Worm (Caenorhabditis elegans): ENCODE results near the gene nipi-3.

The nipi-3 gene

DNA sequence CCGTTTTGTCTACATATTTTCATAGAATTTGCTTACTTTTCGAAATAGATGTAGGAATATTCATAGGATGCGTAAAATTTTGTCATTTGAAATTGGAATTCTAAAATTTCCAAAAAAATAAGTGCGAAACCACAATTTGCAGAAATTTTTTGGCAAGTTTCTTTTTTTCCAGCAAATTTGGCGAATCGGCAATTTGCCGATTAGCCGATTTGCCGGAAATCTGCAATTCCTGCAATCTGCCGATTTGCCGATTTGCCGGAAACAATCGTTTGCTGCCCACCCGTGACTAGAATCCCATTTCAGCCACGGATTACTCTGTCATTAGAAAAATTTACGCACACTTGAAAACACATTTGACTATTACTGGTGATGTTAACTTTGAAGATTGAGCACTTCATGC is 3.5 kb upstream of the nipi-3 start:
- no peak for TF ChIP-seq flt-1 (GFP tag; IDR thresholded peaks at IDR 0.05)
- TF ChIP-seq cog-1 (tag; optimal IDR thresholded peaks at IDR 0.05), result no peak
- TF ChIP-seq tab-1 (GFP tag; IDR thresholded peaks at IDR 0.05), result no peak
- no peak for TF ChIP-seq klf-2 (GFP tag; conservative IDR thresholded peaks at IDR 0.05)
- no peak for TF ChIP-seq med-1 (GFP tag; optimal IDR thresholded peaks at IDR 0.05; ENCODE audit: insufficient read depth)
- TF ChIP-seq ztf-23 (GFP tag; IDR thresholded peaks at IDR 0.05), result no peak
- TF ChIP-seq T22C8.4 (GFP tag; IDR thresholded peaks at IDR 0.05), result no peak
- TF ChIP-seq ztf-29 (GFP tag; IDR thresholded peaks at IDR 0.05), result no peak
- TF ChIP-seq ref-1 (GFP tag; conservative IDR thresholded peaks at IDR 0.05), result no peak

DNA sequence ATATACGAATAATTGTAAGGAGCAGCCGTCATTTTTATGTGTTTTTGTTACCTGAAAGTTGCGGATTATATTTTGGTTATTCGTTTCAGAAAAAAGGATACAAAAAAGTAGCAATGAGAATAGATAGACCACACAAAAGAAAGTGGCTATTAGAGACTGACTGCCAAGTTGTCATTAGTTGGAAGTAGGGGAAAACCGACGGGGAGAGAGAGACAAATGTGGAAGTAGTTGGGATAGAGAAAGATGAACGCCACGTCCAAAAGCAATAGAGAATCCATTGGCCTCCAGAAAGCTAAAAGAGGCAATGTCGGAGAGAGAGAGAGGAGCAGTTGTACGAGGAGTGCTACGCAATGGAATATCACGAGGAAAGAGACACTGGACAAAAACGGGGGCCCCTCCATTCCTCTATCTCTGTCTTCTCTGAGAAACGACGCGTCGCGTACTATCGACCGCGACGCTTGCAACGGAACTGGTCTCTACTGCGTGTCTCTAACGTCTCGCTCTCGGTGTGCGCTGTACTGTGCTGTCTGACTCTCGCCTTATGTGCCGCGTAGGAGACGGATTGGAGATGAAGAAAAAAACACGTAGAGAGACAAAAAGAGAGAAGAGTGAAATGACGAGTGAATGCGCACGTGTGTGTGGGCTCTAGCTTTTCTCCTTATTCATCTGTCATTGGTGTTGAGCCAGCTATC is 1.0 kb upstream of the nipi-3 start, which contains the start of gene rab-14:
TSS of gene rab-14 (minus strand) at position 51 of the 692 bp plus-strand sequence.
- TF ChIP-seq ztf-29 (GFP tag; IDR thresholded peaks at IDR 0.05), result no peak
- TF ChIP-seq flt-1 (GFP tag; IDR thresholded peaks at IDR 0.05), result peak; percentile 57; the same call in 1 of the 2 replicates
- peak; percentile 2 for TF ChIP-seq cog-1 (tag; optimal IDR thresholded peaks at IDR 0.05)
- TF ChIP-seq med-1 (GFP tag; optimal IDR thresholded peaks at IDR 0.05; ENCODE audit: insufficient read depth), result no peak
- TF ChIP-seq ztf-23 (GFP tag; IDR thresholded peaks at IDR 0.05), result peak; percentile 80
- TF ChIP-seq tab-1 (GFP tag; IDR thresholded peaks at IDR 0.05), result 0 out of 2 replicates have a peak, but pooled peaks have one; percentile 17
- no peak for TF ChIP-seq T22C8.4 (GFP tag; IDR thresholded peaks at IDR 0.05)

ce11 chrX:15608593-15608992 is 824 bp downstream of the nipi-3 start:
- TF ChIP-seq T22C8.4 (GFP tag; IDR thresholded peaks at IDR 0.05) (no peak), med-1 (GFP tag; optimal IDR thresholded peaks at IDR 0.05; ENCODE audit: insufficient read depth) (no peak), ztf-29 (GFP tag; IDR thresholded peaks at IDR 0.05) (no peak), ztf-23 (GFP tag; IDR thresholded peaks at IDR 0.05) (no peak), flt-1 (GFP tag; IDR thresholded peaks at IDR 0.05) (no peak), klf-2 (GFP tag; conservative IDR thresholded peaks at IDR 0.05) (no peak), ref-1 (GFP tag; conservative IDR thresholded peaks at IDR 0.05) (no peak), cog-1 (tag; optimal IDR thresholded peaks at IDR 0.05) (no peak), tab-1 (GFP tag; IDR thresholded peaks at IDR 0.05) (no peak)

DNA sequence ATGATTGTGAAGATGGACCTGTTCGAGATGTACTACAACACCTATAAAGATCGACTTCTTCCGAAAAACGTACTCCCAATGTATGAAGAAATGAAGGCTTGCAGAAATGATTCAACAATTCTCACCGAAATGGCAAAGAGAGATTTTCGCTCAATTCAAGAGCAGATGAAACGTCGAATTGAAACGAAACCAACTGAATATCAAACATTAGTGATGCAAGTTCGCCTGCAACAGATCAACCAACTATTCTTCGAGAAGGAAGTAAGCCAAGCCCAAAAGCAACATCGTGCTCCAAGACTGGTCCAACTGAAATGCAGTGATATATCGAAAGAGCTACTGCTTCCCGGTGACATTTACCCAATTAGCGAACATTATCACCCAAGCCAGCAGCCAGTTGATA is 1.9 kb downstream of the nipi-3 start:
- TF ChIP-seq ref-1 (GFP tag; conservative IDR thresholded peaks at IDR 0.05) (no peak), flt-1 (GFP tag; IDR thresholded peaks at IDR 0.05) (no peak), ztf-29 (GFP tag; IDR thresholded peaks at IDR 0.05) (no peak), ztf-23 (GFP tag; IDR thresholded peaks at IDR 0.05) (no peak), med-1 (GFP tag; optimal IDR thresholded peaks at IDR 0.05; ENCODE audit: insufficient read depth) (no peak), cog-1 (tag; optimal IDR thresholded peaks at IDR 0.05) (no peak), klf-2 (GFP tag; conservative IDR thresholded peaks at IDR 0.05) (no peak), tab-1 (GFP tag; IDR thresholded peaks at IDR 0.05) (no peak), T22C8.4 (GFP tag; IDR thresholded peaks at IDR 0.05) (no peak)

ce11 chrX:15610527-15611091 is 2.8 kb downstream of the nipi-3 start:
- no peak for TF ChIP-seq tab-1 (GFP tag; IDR thresholded peaks at IDR 0.05)
- no peak for TF ChIP-seq T22C8.4 (GFP tag; IDR thresholded peaks at IDR 0.05)

- no peak for TF ChIP-seq T22C8.4 (GFP tag; IDR thresholded peaks at IDR 0.05)
- TF ChIP-seq tab-1 (GFP tag; IDR thresholded peaks at IDR 0.05), result no peak
- 0 out of 2 replicates have a peak, but pooled peaks have one; percentile 23 for TF ChIP-seq ztf-23 (GFP tag; IDR thresholded peaks at IDR 0.05)
- TF ChIP-seq ref-1 (GFP tag; conservative IDR thresholded peaks at IDR 0.05), result no peak
- TF ChIP-seq klf-2 (GFP tag; conservative IDR thresholded peaks at IDR 0.05), result no peak
- TF ChIP-seq flt-1 (GFP tag; IDR thresholded peaks at IDR 0.05), result peak; percentile 34; the same call in 1 of the 2 replicates
- TF ChIP-seq ztf-29 (GFP tag; IDR thresholded peaks at IDR 0.05), result no peak
- no peak for TF ChIP-seq cog-1 (tag; optimal IDR thresholded peaks at IDR 0.05)
- no peak for TF ChIP-seq med-1 (GFP tag; optimal IDR thresholded peaks at IDR 0.05; ENCODE audit: insufficient read depth)
Measured at ce11 chrX:15613745-15614229, 6.0 kb downstream of the nipi-3 start, which contains the start of gene K09E9.3. Gene K09E9.3, minus strand, starts transcription at chrX:15613795.

ce11 chrX:15616443-15616842 is 8.7 kb downstream of the nipi-3 start, which contains the start of gene ergi-3:
Gene ergi-3, minus strand, starts transcription at chrX:15616753.
- peak; percentile 53 for TF ChIP-seq cog-1 (tag; optimal IDR thresholded peaks at IDR 0.05)
- TF ChIP-seq klf-2 (GFP tag; conservative IDR thresholded peaks at IDR 0.05), result no peak

DNA sequence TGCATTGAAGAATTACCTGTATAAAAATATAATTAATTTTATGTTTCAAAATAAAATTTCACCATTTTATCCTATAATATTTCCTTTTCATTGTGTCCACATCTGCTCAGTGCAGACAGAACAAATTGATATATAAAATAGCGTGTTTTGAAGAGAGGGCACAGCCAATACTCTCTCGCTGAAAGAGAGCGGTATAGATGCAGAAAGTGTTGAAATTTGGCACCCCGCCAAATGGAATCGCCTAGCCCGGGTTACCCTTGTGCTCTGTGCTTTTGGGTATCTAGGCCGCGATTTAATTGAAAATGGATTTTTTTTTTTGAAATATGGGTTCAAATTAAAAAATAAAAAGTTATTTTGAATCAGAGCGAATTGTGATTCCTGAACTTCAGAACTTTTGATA is 9.4 kb downstream of the nipi-3 start:
- TF ChIP-seq ref-1 (GFP tag; conservative IDR thresholded peaks at IDR 0.05) (no peak), ztf-29 (GFP tag; IDR thresholded peaks at IDR 0.05) (no peak), ztf-23 (GFP tag; IDR thresholded peaks at IDR 0.05) (no peak), med-1 (GFP tag; optimal IDR thresholded peaks at IDR 0.05; ENCODE audit: insufficient read depth) (no peak), T22C8.4 (GFP tag; IDR thresholded peaks at IDR 0.05) (no peak), tab-1 (GFP tag; IDR thresholded peaks at IDR 0.05) (no peak), klf-2 (GFP tag; conservative IDR thresholded peaks at IDR 0.05) (no peak), cog-1 (tag; optimal IDR thresholded peaks at IDR 0.05) (no peak), flt-1 (GFP tag; IDR thresholded peaks at IDR 0.05) (no peak)

DNA sequence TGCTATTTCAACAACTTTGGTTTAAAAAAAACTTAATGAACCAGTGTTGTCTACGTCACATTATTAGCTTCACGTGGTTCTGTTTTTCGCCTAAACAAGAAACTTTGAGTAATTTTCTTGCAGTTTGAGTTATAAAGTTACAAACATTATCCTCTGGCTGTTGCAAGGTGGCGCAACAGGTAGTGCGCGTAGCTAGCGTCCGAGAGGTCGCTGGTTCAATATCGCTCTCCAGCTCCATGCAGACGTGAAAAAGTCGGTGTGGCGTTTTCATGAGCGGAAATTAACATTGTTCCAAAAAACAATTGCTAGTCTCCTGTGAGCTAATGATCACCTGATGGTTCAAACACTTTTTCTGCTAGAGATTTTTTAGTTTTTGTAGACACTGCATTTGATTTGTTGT is 11.5 kb downstream of the nipi-3 start:
- no peak for TF ChIP-seq med-1 (GFP tag; optimal IDR thresholded peaks at IDR 0.05; ENCODE audit: insufficient read depth)
- TF ChIP-seq ref-1 (GFP tag; conservative IDR thresholded peaks at IDR 0.05), result 0 out of 2 replicates have a peak, but pooled peaks have one; percentile 30
- no peak for TF ChIP-seq ztf-23 (GFP tag; IDR thresholded peaks at IDR 0.05)
- peak; percentile 46; the same call in 1 of the 2 replicates for TF ChIP-seq tab-1 (GFP tag; IDR thresholded peaks at IDR 0.05)
- no peak for TF ChIP-seq T22C8.4 (GFP tag; IDR thresholded peaks at IDR 0.05)
- TF ChIP-seq cog-1 (tag; optimal IDR thresholded peaks at IDR 0.05), result no peak
- no peak; the same call in 1 of the 2 replicates for TF ChIP-seq ztf-29 (GFP tag; IDR thresholded peaks at IDR 0.05)
- TF ChIP-seq klf-2 (GFP tag; conservative IDR thresholded peaks at IDR 0.05), result no peak
- TF ChIP-seq flt-1 (GFP tag; IDR thresholded peaks at IDR 0.05), result peak; percentile 75

All from whole organism, midembryonic.